Worm (Caenorhabditis elegans) whole organism, young adult: Measurements from ENCODE around the gene npr-34.

Experiments
- F37B4.10 ChIP-seq: fragments of 200-800 bp; sonication (Bioruptor generic); IDR thresholded peaks from 2 replicates; pipeline ENCODE4 v1.3.6; 2022; ENCODE audit warnings: missing genetic modification characterization, missing compliant biosample characterization
- F49E8.2 ChIP-seq: sonication (generic microtip); optimal IDR thresholded peaks from 3 replicates; lab custom pipeline; 2017; ENCODE audit warnings: missing genetic modification characterization, mild to moderate bottlenecking, missing compliant biosample characterization, antibody characterized with exemption, moderate library complexity; ENCODE audit not compliant: insufficient read depth
- Y95B8A.8 ChIP-seq: fragments of 200-800 bp; sonication (Bioruptor generic); IDR thresholded peaks from 2 replicates; pipeline ENCODE4 v1.3.6; 2022; ENCODE audit warnings: missing genetic modification reagents, missing genetic modification characterization, missing compliant biosample characterization
- ama-1 ChIP-seq, 3 experiments: fragments of 150-350 bp in 1 of 3; sonication (generic microtip) in 2 of 3; optimal IDR thresholded peaks; 2 replicates each; lab custom pipeline; 2014 to 2018; ENCODE audit warnings: missing biosample characterization in 2 of 3, missing genetic modification characterization in 2 of 3, missing genetic modification reagents in 2 of 3
- aptf-3 ChIP-seq: fragments of 200-800 bp; sonication (Bioruptor generic); IDR thresholded peaks from 2 replicates; pipeline ENCODE4 v1.3.6; 2022; ENCODE audit warnings: missing genetic modification characterization, missing compliant biosample characterization
- attf-6 ChIP-seq: fragments of 200-800 bp; sonication (Bioruptor generic); IDR thresholded peaks from 2 replicates; pipeline ENCODE4 v1.3.6; 2022; ENCODE audit warnings: missing genetic modification reagents, missing genetic modification characterization, missing compliant biosample characterization
- efl-1 ChIP-seq: fragments of 150-350 bp; optimal IDR thresholded peaks from 2 replicates; lab custom pipeline; 2014; ENCODE audit warnings: missing biosample characterization, missing genetic modification reagents, missing genetic modification characterization
- let-607 ChIP-seq, 2 experiments: fragments of 200-800 bp in 1 of 2; sonication (Bioruptor generic) in 1 of 2; sonication (generic microtip) in 1 of 2; optimal IDR thresholded peaks; 2 replicates each; lab custom pipeline; 2016 to 2018; ENCODE audit warnings: mild to moderate bottlenecking in 2 of 2, missing compliant biosample characterization in 2 of 2, missing genetic modification characterization in 2 of 2, moderate library complexity in 2 of 2, missing genotype in 1 of 2
- nfya-2 ChIP-seq: fragments of 200-800 bp; sonication (Bioruptor generic); IDR thresholded peaks from 2 replicates; pipeline ENCODE4 v1.3.6; 2022; ENCODE audit warnings: missing genetic modification reagents, missing genetic modification characterization, missing compliant biosample characterization
- pha-4 ChIP-seq: fragments of 150-350 bp; sonication (generic microtip); optimal IDR thresholded peaks from 2 replicates; lab custom pipeline; 2014; ENCODE audit warnings: missing biosample characterization, missing genetic modification reagents, missing genetic modification characterization
- tlf-1 ChIP-seq: fragments of 200-800 bp; sonication (Bioruptor generic); optimal IDR thresholded peaks from 2 replicates; lab custom pipeline; 2018; ENCODE audit warnings: mild to moderate bottlenecking, missing genetic modification characterization, missing compliant biosample characterization

- TF ChIP-seq ama-1 (optimal IDR thresholded peaks at IDR 0.05; lab: Kevin White, UChicago) (no peak), ama-1 (GFP tag; optimal IDR thresholded peaks at IDR 0.05; lab: Kevin White, UChicago) (no peak), let-607 (tag; optimal IDR thresholded peaks at IDR 0.05; lab: Kevin White, UChicago) (no peak), tlf-1 (no peak), efl-1 (no peak), F37B4.10 (no peak), Y95B8A.8 (no peak), attf-6 (GFP tag; lab: Robert Waterston, UW) (no peak), F49E8.2 (tag; lab: Kevin White, UChicago) (no peak), pha-4 (tag; lab: Kevin White, UChicago) (no peak), nfya-2 (GFP tag; lab: Robert Waterston, UW) (no peak), aptf-3 (no peak)
Measured at ce11 chrII:14757711-14758110, 18.7 kb upstream of the npr-34 start, which contains the start of gene Y54E2A.5.
